Fruit fly (Drosophila melanogaster) whole organism, embryonic: ENCODE results near the gene His3.3B.

ENCODE experiments used
- Abd-B ChIP-seq: fragments of 200-800 bp; sonication (Bioruptor generic); optimal IDR thresholded peaks from 2 replicates; lab custom pipeline; 2018; ENCODE audit warnings: missing biosample characterization, mild to moderate bottlenecking, missing genetic modification characterization, moderate library complexity
- CG10543 ChIP-seq: fragments of 200-800 bp; sonication (Bioruptor generic); optimal IDR thresholded peaks from 3 replicates; lab custom pipeline; 2017; ENCODE audit warnings: missing biosample characterization, mild to moderate bottlenecking, missing genetic modification characterization, moderate library complexity
- CG10654 ChIP-seq: fragments of 200-800 bp; sonication (Bioruptor generic); optimal IDR thresholded peaks from 2 replicates; lab custom pipeline; 2016; ENCODE audit warnings: missing biosample characterization, missing genetic modification characterization
- CG11085 ChIP-seq: fragments of 200-800 bp; sonication (Bioruptor generic); IDR thresholded peaks from 2 replicates; pipeline ENCODE4 v1.3.6; 2022; ENCODE audit warnings: missing biosample characterization, missing genetic modification characterization
- CG11504 ChIP-seq: fragments of 200-800 bp; sonication (Bioruptor generic); optimal IDR thresholded peaks from 3 replicates; lab custom pipeline; 2019; ENCODE audit warnings: missing biosample characterization, mild to moderate bottlenecking, missing genetic modification characterization, moderate library complexity
- CG12299 ChIP-seq: fragments of 200-800 bp; sonication (Bioruptor generic); optimal IDR thresholded peaks from 2 replicates; lab custom pipeline; 2018; ENCODE audit warnings: missing biosample characterization, mild to moderate bottlenecking, missing genetic modification characterization
- CG12942 ChIP-seq: fragments of 200-800 bp; sonication (Bioruptor generic); optimal IDR thresholded peaks from 3 replicates; lab custom pipeline; 2016; ENCODE audit warnings: missing biosample characterization, missing genetic modification characterization
- CG13296 ChIP-seq: fragments of 200-800 bp; sonication (Bioruptor generic); optimal IDR thresholded peaks from 3 replicates; lab custom pipeline; 2018; ENCODE audit warnings: missing biosample characterization, mild to moderate bottlenecking, missing genetic modification characterization
- CG13624 ChIP-seq: fragments of 200-800 bp; sonication (Bioruptor generic); optimal IDR thresholded peaks from 2 replicates; lab custom pipeline; 2016; ENCODE audit warnings: missing biosample characterization, missing genetic modification characterization
- CG14710 ChIP-seq: fragments of 200-800 bp; sonication (Bioruptor generic); optimal IDR thresholded peaks from 3 replicates; lab custom pipeline; 2019; ENCODE audit warnings: missing biosample characterization, mild to moderate bottlenecking, missing genetic modification characterization, moderate library complexity
- CG15011 ChIP-seq: fragments of 200-800 bp; sonication (Bioruptor generic); optimal IDR thresholded peaks from 3 replicates; lab custom pipeline; 2018; ENCODE audit warnings: missing biosample characterization, mild to moderate bottlenecking, missing genetic modification characterization
- CG1603 ChIP-seq: fragments of 200-800 bp; sonication (Bioruptor generic); optimal IDR thresholded peaks from 2 replicates; lab custom pipeline; 2019; ENCODE audit warnings: missing biosample characterization, mild to moderate bottlenecking, missing genetic modification characterization, moderate library complexity
- CG16815 ChIP-seq: fragments of 200-800 bp; sonication (Bioruptor generic); optimal IDR thresholded peaks from 3 replicates; lab custom pipeline; 2017; ENCODE audit warnings: missing biosample characterization, mild to moderate bottlenecking, missing genetic modification characterization
- CG18476 ChIP-seq: fragments of 200-800 bp; sonication (Bioruptor generic); optimal IDR thresholded peaks from 2 replicates; lab custom pipeline; 2016; ENCODE audit warnings: missing biosample characterization, mild to moderate bottlenecking, missing genetic modification characterization
- CG2120 ChIP-seq: fragments of 200-800 bp; sonication (Bioruptor generic); optimal IDR thresholded peaks from 3 replicates; lab custom pipeline; 2016; ENCODE audit warnings: missing biosample characterization, missing genetic modification characterization
- CG30431 ChIP-seq: fragments of 200-800 bp; sonication (Bioruptor generic); optimal IDR thresholded peaks from 2 replicates; lab custom pipeline; 2017; ENCODE audit warnings: missing biosample characterization, missing genetic modification characterization
- CG32532 ChIP-seq: fragments of 200-800 bp; sonication (Bioruptor generic); IDR thresholded peaks from 2 replicates; pipeline ENCODE4 v1.3.6; 2022; ENCODE audit warnings: missing biosample characterization, missing genetic modification characterization
- CG3847 ChIP-seq: fragments of 200-800 bp; sonication (Bioruptor generic); IDR thresholded peaks from 2 replicates; pipeline ENCODE4 v1.3.6; 2022; ENCODE audit warnings: missing biosample characterization, missing genetic modification characterization
- CG42726 ChIP-seq: fragments of 200-800 bp; sonication (Bioruptor generic); IDR thresholded peaks from 2 replicates; pipeline ENCODE4 v1.3.6; 2022; ENCODE audit warnings: missing biosample characterization, missing genetic modification characterization; ENCODE audit not compliant: partially characterized antibody
- CG4282 ChIP-seq: fragments of 200-800 bp; sonication (Bioruptor generic); optimal IDR thresholded peaks from 2 replicates; lab custom pipeline; 2016; ENCODE audit warnings: missing biosample characterization, missing genetic modification characterization
- CG6689 ChIP-seq: fragments of 200-800 bp; sonication (Bioruptor generic); IDR thresholded peaks from 2 replicates; pipeline ENCODE4 v1.3.6; 2022; ENCODE audit warnings: missing biosample characterization, missing genetic modification characterization
- CG7271 ChIP-seq: fragments of 200-800 bp; sonication (Bioruptor generic); optimal IDR thresholded peaks from 2 replicates; lab custom pipeline; 2018; ENCODE audit warnings: missing biosample characterization, mild to moderate bottlenecking, missing genetic modification characterization, moderate library complexity
- CG7556 ChIP-seq: fragments of 200-800 bp; sonication (Bioruptor generic); optimal IDR thresholded peaks from 2 replicates; lab custom pipeline; 2017; ENCODE audit warnings: missing biosample characterization, mild to moderate bottlenecking, missing genetic modification characterization
- CG7963 ChIP-seq: fragments of 200-800 bp; sonication (Bioruptor generic); IDR thresholded peaks from 3 replicates; pipeline ENCODE4 v1.3.6; 2022; ENCODE audit warnings: missing biosample characterization, missing genetic modification characterization; ENCODE audit not compliant: partially characterized antibody
- CG8089 ChIP-seq: fragments of 200-800 bp; sonication (Bioruptor generic); optimal IDR thresholded peaks from 3 replicates; lab custom pipeline; 2016; ENCODE audit warnings: missing biosample characterization, missing genetic modification characterization
- CG9609 ChIP-seq: fragments of 200-800 bp; sonication (Bioruptor generic); optimal IDR thresholded peaks from 3 replicates; lab custom pipeline; 2016; ENCODE audit warnings: missing biosample characterization, missing genetic modification characterization
- CG9727 ChIP-seq: fragments of 200-800 bp; sonication (Bioruptor generic); optimal IDR thresholded peaks from 3 replicates; lab custom pipeline; 2017; ENCODE audit warnings: missing biosample characterization, mild to moderate bottlenecking, missing genetic modification characterization
- D19A ChIP-seq: fragments of 200-800 bp; optimal IDR thresholded peaks from 3 replicates; lab custom pipeline; 2019; ENCODE audit warnings: missing biosample characterization, mild to moderate bottlenecking, missing genetic modification characterization, moderate library complexity
- ERR ChIP-seq: fragments of 200-800 bp; sonication (Bioruptor generic); optimal IDR thresholded peaks from 2 replicates; lab custom pipeline; 2016; ENCODE audit warnings: missing biosample characterization, missing genetic modification characterization
- Fer1 ChIP-seq: fragments of 200-800 bp; sonication (Bioruptor generic); optimal IDR thresholded peaks from 2 replicates; lab custom pipeline; 2017; ENCODE audit warnings: missing biosample characterization, mild to moderate bottlenecking, missing genetic modification characterization
- HHEX ChIP-seq: fragments of 200-800 bp; sonication (Bioruptor generic); optimal IDR thresholded peaks from 3 replicates; lab custom pipeline; 2017; ENCODE audit warnings: missing biosample characterization, mild to moderate bottlenecking, missing genetic modification characterization, missing genetic modification reagents
- Med ChIP-seq: fragments of 200-800 bp; sonication (Bioruptor generic); peaks from one replicate; lab custom pipeline; 2016; ENCODE audit warnings: missing biosample characterization, missing genetic modification characterization, mild to moderate bottlenecking, inconsistent platforms, moderate library complexity
- NC2β ChIP-seq: fragments of 200-800 bp; sonication (Bioruptor generic); optimal IDR thresholded peaks from 2 replicates; lab custom pipeline; 2016; ENCODE audit warnings: missing biosample characterization, missing genetic modification characterization
- Stat92E ChIP-seq, 3 experiments: fragments of >200 bp in 2 of 3; fragments of 200-800 bp in 1 of 3; sonication (Bioruptor generic) in 1 of 3; optimal IDR thresholded peaks; 2 replicates each; lab custom pipeline; 2017 to 2019; ENCODE audit warnings: missing biosample characterization in 3 of 3, missing genetic modification characterization in 3 of 3, mild to moderate bottlenecking in 1 of 3, moderate library complexity in 1 of 3
- bigmax ChIP-seq: fragments of 200-800 bp; sonication (Bioruptor generic); optimal IDR thresholded peaks from 2 replicates; lab custom pipeline; 2018; ENCODE audit warnings: missing biosample characterization, mild to moderate bottlenecking, missing genetic modification characterization
- crc ChIP-seq: fragments of 200-800 bp; sonication (Bioruptor generic); optimal IDR thresholded peaks from 2 replicates; lab custom pipeline; 2016; ENCODE audit warnings: missing biosample characterization, missing genetic modification characterization
- cwo ChIP-seq: fragments of 200-800 bp; sonication (Bioruptor generic); optimal IDR thresholded peaks from 3 replicates; lab custom pipeline; 2017; ENCODE audit warnings: missing biosample characterization, missing genetic modification characterization, mild to moderate bottlenecking, moderate library complexity, missing genetic modification reagents
- dmrt99B ChIP-seq: fragments of 200-800 bp; sonication (Bioruptor generic); optimal IDR thresholded peaks from 2 replicates; lab custom pipeline; 2018; ENCODE audit warnings: missing biosample characterization, mild to moderate bottlenecking, missing genetic modification characterization, moderate library complexity
- gem ChIP-seq: fragments of 200-800 bp; sonication (Bioruptor generic); optimal IDR thresholded peaks from 2 replicates; lab custom pipeline; 2019; ENCODE audit warnings: missing biosample characterization, mild to moderate bottlenecking, missing genetic modification characterization, moderate library complexity
- nerfin-2 ChIP-seq: fragments of 200-800 bp; sonication (Bioruptor generic); IDR thresholded peaks from 2 replicates; pipeline ENCODE4 v1.3.6; 2022; ENCODE audit warnings: missing biosample characterization, missing genetic modification characterization; ENCODE audit not compliant: partially characterized antibody
- psq ChIP-seq: fragments of 200-800 bp; sonication (Bioruptor generic); optimal IDR thresholded peaks from 2 replicates; lab custom pipeline; 2017; ENCODE audit warnings: missing biosample characterization, missing genetic modification characterization
- repo ChIP-seq: fragments of 200-800 bp; sonication (Bioruptor generic); optimal IDR thresholded peaks from 2 replicates; lab custom pipeline; 2016; ENCODE audit warnings: missing biosample characterization, missing genetic modification characterization
- rib ChIP-seq: fragments of 200-800 bp; sonication (Bioruptor generic); IDR thresholded peaks from 2 replicates; pipeline ENCODE4 v1.3.6; 2022; ENCODE audit warnings: missing biosample characterization, missing genetic modification characterization
- schlank ChIP-seq: fragments of 200-800 bp; sonication (Bioruptor generic); optimal IDR thresholded peaks from 2 replicates; lab custom pipeline; 2018; ENCODE audit warnings: missing biosample characterization, mild to moderate bottlenecking, missing genetic modification characterization
- sisA ChIP-seq: fragments of 200-800 bp; sonication (Bioruptor generic); IDR thresholded peaks from 2 replicates; pipeline ENCODE4 v1.3.6; 2022; ENCODE audit warnings: missing biosample characterization, missing genetic modification characterization
- stwl ChIP-seq: fragments of 200-800 bp; sonication (Bioruptor generic); optimal IDR thresholded peaks from 3 replicates; lab custom pipeline; 2018; ENCODE audit warnings: missing biosample characterization, mild to moderate bottlenecking, missing genetic modification characterization, moderate library complexity
- twi ChIP-seq: fragments of 200-800 bp; optimal IDR thresholded peaks from 2 replicates; lab custom pipeline; 2019; ENCODE audit warnings: missing biosample characterization, mild to moderate bottlenecking, missing genetic modification characterization, moderate library complexity
- usp ChIP-seq: fragments of >200 bp; optimal IDR thresholded peaks from 2 replicates; lab custom pipeline; 2017; ENCODE audit warnings: missing biosample characterization, missing genetic modification characterization
- vnd ChIP-seq: fragments of 200-800 bp; sonication (Bioruptor generic); IDR thresholded peaks from 3 replicates; pipeline ENCODE4 v1.3.6; 2022; ENCODE audit warnings: missing biosample characterization, missing genetic modification characterization; ENCODE audit not compliant: partially characterized antibody
- zen2 ChIP-seq: fragments of 200-800 bp; sonication (Bioruptor generic); IDR thresholded peaks from 3 replicates; pipeline ENCODE4 v1.3.6; 2022; ENCODE audit warnings: missing biosample characterization, missing genetic modification characterization; ENCODE audit not compliant: partially characterized antibody

Gene His3.3B

DNA sequence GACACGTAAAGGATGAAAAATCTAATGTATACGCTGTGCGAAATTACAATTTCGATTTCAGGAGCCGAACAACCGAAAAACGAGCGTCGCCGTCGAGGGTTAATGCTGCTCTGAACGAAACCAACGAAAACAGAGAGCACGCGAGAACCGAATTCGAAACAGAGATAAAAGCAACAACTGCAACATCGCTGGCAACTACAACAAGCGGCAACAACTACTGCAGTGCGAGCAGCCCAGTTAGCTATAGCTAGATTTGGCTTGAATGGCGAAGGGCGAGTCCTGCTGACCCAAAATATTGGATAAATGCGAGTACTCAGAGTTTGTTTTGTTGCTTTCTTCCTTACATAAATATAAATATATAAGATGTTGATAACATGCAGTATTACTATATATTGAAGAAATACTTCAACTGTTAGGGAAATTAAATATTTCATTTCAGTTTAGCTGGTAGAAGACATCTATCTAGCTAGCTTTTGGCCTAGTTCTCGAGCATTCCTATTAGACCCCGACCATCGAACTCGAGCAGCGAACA is 21.5 kb downstream of the His3.3B start, which contains the start of gene fend (continued):
- TF ChIP-seq gem (peak; percentile 57), CG9727 (GFP tag; lab: Kevin White, UChicago) (peak; percentile 43), CG30431 (GFP tag; lab: Kevin White, UChicago) (no peak), NC2β (no peak), psq (no peak), CG1603 (tag; lab: Kevin White, UChicago) (peak; percentile 1), Abd-B (GFP tag; lab: Kevin White, UChicago) (no peak), nerfin-2 (no peak), CG8089 (no peak), schlank (tag; lab: Kevin White, UChicago) (no peak), cwo (peak; percentile 24), repo (no peak), Med (GFP tag; lab: Kevin White, UChicago) (peak; percentile 63), CG32532 (peak; percentile 28; the same call in 1 of the 2 replicates), CG12299 (peak; percentile 25), CG9609 (GFP tag; lab: Kevin White, UChicago) (no peak), CG11085 (no peak), CG6689 (GFP tag; lab: Robert Waterston, UW) (no peak), CG15011 (GFP tag; lab: Kevin White, UChicago) (peak; percentile 34), Stat92E (GFP tag; optimal IDR thresholded peaks at IDR 0.05; lab: Kevin White, UChicago) (peak in 1 of 3 experiments; percentile 60), crc (GFP tag; lab: Kevin White, UChicago) (no peak), CG13296 (GFP tag; lab: Kevin White, UChicago) (peak; percentile 58), CG12942 (GFP tag; lab: Kevin White, UChicago) (no peak), CG13624 (no peak), CG7271 (tag; lab: Kevin White, UChicago) (no peak), CG18476 (GFP tag; lab: Kevin White, UChicago) (no peak), CG3847 (GFP tag; lab: Robert Waterston, UW) (0 out of 2 replicates have a peak, but pooled peaks have one; percentile 22), bigmax (GFP tag; lab: Kevin White, UChicago) (no peak), CG10543 (peak; percentile 50), ERR (no peak), Fer1 (peak; percentile 63), twi (peak; percentile 41), HHEX (GFP tag; lab: Kevin White, UChicago) (no peak), rib (no peak), CG2120 (GFP tag; lab: Kevin White, UChicago) (peak; percentile 31), CG16815 (GFP tag; lab: Kevin White, UChicago) (no peak), vnd (GFP tag; lab: Robert Waterston, UW) (no peak), CG11504 (peak; percentile 73), sisA (GFP tag; lab: Robert Waterston, UW) (no peak), CG4282 (no peak), CG14710 (peak; percentile 47), CG10654 (GFP tag; lab: Kevin White, UChicago) (no peak), D19A (peak; percentile 42), zen2 (no peak), stwl (tag; lab: Kevin White, UChicago) (no peak), CG42726 (GFP tag; lab: Robert Waterston, UW) (no peak), dmrt99B (tag; lab: Kevin White, UChicago) (peak; percentile 53), usp (GFP tag; lab: Kevin White, UChicago) (no peak), CG7556 (peak; percentile 62), CG7963 (no peak)
